Fruit fly (Drosophila melanogaster) whole organism, adult: ENCODE data around the gene CG33301.

ENCODE experiments used
- CG12768 ChIP-seq: fragments of 200-800 bp; sonication (Bioruptor generic); optimal IDR thresholded peaks from 2 replicates; lab custom pipeline; 2017; ENCODE audit warnings: missing biosample characterization, missing genetic modification characterization, mild to moderate bottlenecking, moderate library complexity, missing genetic modification reagents
- Crg-1 ChIP-seq: fragments of 200-800 bp; sonication (Bioruptor generic); optimal IDR thresholded peaks from 2 replicates; lab custom pipeline; 2016; ENCODE audit warnings: missing biosample characterization, missing genetic modification characterization
- cnc ChIP-seq, 2 experiments: fragments of >200 bp; optimal IDR thresholded peaks; 2 replicates each; lab custom pipeline; 2017

- TF ChIP-seq cnc (optimal IDR thresholded peaks at IDR 0.05; lab: Kevin White, UChicago): no peak
- no peak for TF ChIP-seq Crg-1 (GFP tag; lab: Kevin White, UChicago)
- no peak for TF ChIP-seq CG12768
These were observed 44.8 kb upstream of the CG33301 start for dm6 chr2L:10004574-10004973.
